Fruit fly (Drosophila melanogaster) whole organism, pupa: ENCODE measurements around the gene aay.

Experiments
- CG10348 ChIP-seq: fragments of 200-800 bp; sonication (Bioruptor generic); IDR thresholded peaks from 2 replicates; pipeline ENCODE4 v1.3.6; 2022; ENCODE audit warnings: missing biosample characterization, missing genetic modification characterization
- CG12605 ChIP-seq: fragments of 200-800 bp; sonication (Bioruptor generic); IDR thresholded peaks from 2 replicates; pipeline ENCODE4 v1.3.6; 2022; ENCODE audit warnings: missing biosample characterization, missing genetic modification characterization
- CG13204 ChIP-seq: fragments of 200-800 bp; sonication (Bioruptor generic); optimal IDR thresholded peaks from 2 replicates; lab custom pipeline; 2018; ENCODE audit warnings: missing biosample characterization, mild to moderate bottlenecking, missing genetic modification characterization, moderate library complexity
- CG14655 ChIP-seq: fragments of 200-800 bp; sonication (Bioruptor generic); optimal IDR thresholded peaks from 3 replicates; lab custom pipeline; 2017; ENCODE audit warnings: mild to moderate bottlenecking, missing biosample characterization, missing genetic modification reagents, missing genetic modification characterization
- CG15710 ChIP-seq: fragments of 200-800 bp; sonication (Bioruptor generic); optimal IDR thresholded peaks from 2 replicates; lab custom pipeline; 2018; ENCODE audit warnings: missing biosample characterization, mild to moderate bottlenecking, missing genetic modification characterization, moderate library complexity
- CG17806 ChIP-seq: fragments of 200-800 bp; sonication (Bioruptor generic); optimal IDR thresholded peaks from 2 replicates; lab custom pipeline; 2018; ENCODE audit warnings: missing biosample characterization, mild to moderate bottlenecking, missing genetic modification characterization, moderate library complexity
- CG32121 ChIP-seq: fragments of 200-800 bp; sonication (Bioruptor generic); IDR thresholded peaks from 2 replicates; pipeline ENCODE4 v1.3.6; 2022; ENCODE audit warnings: missing biosample characterization, missing genetic modification characterization
- CG34367 ChIP-seq: fragments of 200-800 bp; sonication (Bioruptor generic); optimal IDR thresholded peaks from 2 replicates; lab custom pipeline; 2018; ENCODE audit warnings: missing biosample characterization, mild to moderate bottlenecking, missing genetic modification characterization
- CG4496 ChIP-seq: fragments of 200-800 bp; sonication (Bioruptor generic); IDR thresholded peaks from 3 replicates; pipeline ENCODE4 v1.3.6; 2022; ENCODE audit warnings: missing biosample characterization, missing genetic modification characterization
- CG8159 ChIP-seq: fragments of 200-800 bp; sonication (Bioruptor generic); optimal IDR thresholded peaks from 3 replicates; lab custom pipeline; 2018; ENCODE audit warnings: missing biosample characterization, mild to moderate bottlenecking, missing genetic modification characterization, moderate library complexity
- CG8301 ChIP-seq: fragments of 200-800 bp; sonication (Bioruptor generic); optimal IDR thresholded peaks from 2 replicates; lab custom pipeline; 2018; ENCODE audit warnings: missing biosample characterization, mild to moderate bottlenecking, missing genetic modification characterization
- CG9948 ChIP-seq: fragments of 200-800 bp; sonication (Bioruptor generic); optimal IDR thresholded peaks from 2 replicates; lab custom pipeline; 2018; ENCODE audit warnings: missing biosample characterization, mild to moderate bottlenecking, missing genetic modification characterization, moderate library complexity
- D1 ChIP-seq: fragments of 200-800 bp; sonication (Bioruptor generic); optimal IDR thresholded peaks from 2 replicates; lab custom pipeline; 2018; ENCODE audit warnings: missing biosample characterization, mild to moderate bottlenecking, missing genetic modification characterization, moderate library complexity
- EcR ChIP-seq: fragments of 200-800 bp; sonication (Bioruptor generic); optimal IDR thresholded peaks from 3 replicates; lab custom pipeline; 2019; ENCODE audit warnings: missing biosample characterization, missing genetic modification characterization, mild to moderate bottlenecking, moderate library complexity, missing genetic modification reagents
- Ets98B ChIP-seq: fragments of 200-800 bp; sonication (Bioruptor generic); IDR thresholded peaks from 2 replicates; pipeline ENCODE4 v1.3.6; 2022; ENCODE audit warnings: missing biosample characterization, missing genetic modification characterization
- Pif1A ChIP-seq: fragments of 200-800 bp; sonication (Bioruptor generic); optimal IDR thresholded peaks from 3 replicates; lab custom pipeline; 2016; ENCODE audit warnings: missing biosample characterization, missing genetic modification characterization
- Pif1B ChIP-seq: fragments of 200-800 bp; sonication (Bioruptor generic); optimal IDR thresholded peaks from 3 replicates; lab custom pipeline; 2016; ENCODE audit warnings: missing biosample characterization, missing genetic modification characterization
- Snoo ChIP-seq: fragments of 200-800 bp; sonication (Bioruptor generic); optimal IDR thresholded peaks from 3 replicates; lab custom pipeline; 2017; ENCODE audit warnings: missing biosample characterization, mild to moderate bottlenecking, missing genetic modification characterization, inconsistent platforms
- fd96Ca ChIP-seq: fragments of 200-800 bp; sonication (Bioruptor generic); IDR thresholded peaks from 3 replicates; pipeline ENCODE4 v1.3.6; 2022; ENCODE audit warnings: missing biosample characterization, missing genetic modification characterization
- gl ChIP-seq: fragments of 200-800 bp; sonication (Bioruptor generic); optimal IDR thresholded peaks from 2 replicates; lab custom pipeline; 2018; ENCODE audit warnings: missing biosample characterization, mild to moderate bottlenecking, missing genetic modification characterization
- rn ChIP-seq: fragments of 200-800 bp; sonication (Bioruptor generic); IDR thresholded peaks from 2 replicates; pipeline ENCODE4 v1.3.6; 2022; ENCODE audit warnings: missing biosample characterization, missing genetic modification characterization

The aay gene

dm6 chr3L:9423757-9424527 is 889 bp downstream of the aay start:
- no peak for TF ChIP-seq Pif1A (GFP tag; lab: Kevin White, UChicago)
- TF ChIP-seq rn, result no peak
- no peak for TF ChIP-seq D1
- TF ChIP-seq CG17806, result no peak
- no peak for TF ChIP-seq gl
- TF ChIP-seq Snoo, result no peak
- no peak for TF ChIP-seq CG9948 (tag; lab: Kevin White, UChicago)
- no peak for TF ChIP-seq EcR (GFP tag; lab: Kevin White, UChicago)
- TF ChIP-seq, all 21 proteins: peak for 0

dm6 chr3L:9424528-9424911 is 1.5 kb downstream of the aay start:
- TF ChIP-seq CG34367 (tag; lab: Kevin White, UChicago) (no peak), CG13204 (no peak), CG8159 (tag; lab: Kevin White, UChicago) (peak; percentile 9), CG17806 (peak; percentile 58), Pif1B (GFP tag; lab: Kevin White, UChicago) (no peak), Pif1A (GFP tag; lab: Kevin White, UChicago) (peak; percentile 35), CG14655 (GFP tag; lab: Kevin White, UChicago) (peak; percentile 42), D1 (peak; percentile 4), EcR (GFP tag; lab: Kevin White, UChicago) (no peak), CG10348 (GFP tag; lab: Robert Waterston, UW) (no peak), Ets98B (peak; percentile 57; the same call in 1 of the 2 replicates), CG12605 (GFP tag; lab: Robert Waterston, UW) (0 out of 2 replicates have a peak, but pooled peaks have one; percentile 29), CG15710 (tag; lab: Kevin White, UChicago) (peak; percentile 9), rn (no peak), CG4496 (GFP tag; lab: Robert Waterston, UW) (peak; percentile 43; the same call in 1 of the 3 replicates), fd96Ca (GFP tag; lab: Robert Waterston, UW) (no peak), Snoo (peak; percentile 24), gl (no peak), CG32121 (GFP tag; lab: Robert Waterston, UW) (0 out of 2 replicates have a peak, but pooled peaks have one; percentile 26), CG9948 (tag; lab: Kevin White, UChicago) (peak; percentile 12), CG8301 (tag; lab: Kevin White, UChicago) (peak; percentile 49)

dm6 chr3L:9425838-9426237 is 2.8 kb downstream of the aay start:
- TF ChIP-seq Snoo (no peak), CG8301 (tag; lab: Kevin White, UChicago) (peak; percentile 32), Ets98B (peak; percentile 63), CG14655 (GFP tag; lab: Kevin White, UChicago) (peak; percentile 34), CG8159 (tag; lab: Kevin White, UChicago) (no peak), CG32121 (GFP tag; lab: Robert Waterston, UW) (peak; percentile 51; the same call in 1 of the 2 replicates), CG4496 (GFP tag; lab: Robert Waterston, UW) (peak; percentile 50; the same call in 1 of the 3 replicates)

dm6 chr3L:9426656-9427294 is 3.7 kb downstream of the aay start, which contains the start of the genes Atat and Shc:
TSS of gene Atat (minus strand) at chr3L:9426758.
TSS of gene Shc (plus strand) at chr3L:9427010.
- TF ChIP-seq CG15710 (tag; lab: Kevin White, UChicago) (peak; percentile 99), D1 (peak; percentile 54), Pif1A (GFP tag; lab: Kevin White, UChicago) (peak; percentile 97), Pif1B (GFP tag; lab: Kevin White, UChicago) (peak; percentile 94), CG14655 (GFP tag; lab: Kevin White, UChicago) (peak; percentile 98), CG13204 (peak; percentile 78), CG34367 (tag; lab: Kevin White, UChicago) (peak; percentile 98), Ets98B (peak; percentile 99), CG32121 (GFP tag; lab: Robert Waterston, UW) (peak; percentile 99), CG17806 (peak; percentile 98), fd96Ca (GFP tag; lab: Robert Waterston, UW) (peak; percentile 99), CG9948 (tag; lab: Kevin White, UChicago) (peak; percentile 98), Snoo (peak; percentile 99), EcR (GFP tag; lab: Kevin White, UChicago) (peak; percentile 11), CG8159 (tag; lab: Kevin White, UChicago) (peak; percentile 98), CG4496 (GFP tag; lab: Robert Waterston, UW) (peak; percentile 99), CG12605 (GFP tag; lab: Robert Waterston, UW) (peak; percentile 95), gl (peak; percentile 90), CG10348 (GFP tag; lab: Robert Waterston, UW) (peak; percentile 99), CG8301 (tag; lab: Kevin White, UChicago) (peak; percentile 96), rn (peak; percentile 99)
- TF ChIP-seq, all 21 proteins: peak for 21
